Worm (Caenorhabditis elegans) whole organism, mixed stage, embryonic: ENCODE results near the gene F55G11.2.

Experiments used
- nhr-237 ChIP-seq: fragments of 150-350 bp; optimal IDR thresholded peaks from 2 replicates; lab custom pipeline; 2014; ENCODE audit warnings: missing biosample characterization, missing genetic modification characterization
- ztf-11 ChIP-seq: fragments of 150-350 bp; optimal IDR thresholded peaks from 2 replicates; lab custom pipeline; 2014; ENCODE audit warnings: missing biosample characterization, missing genetic modification characterization

DNA sequence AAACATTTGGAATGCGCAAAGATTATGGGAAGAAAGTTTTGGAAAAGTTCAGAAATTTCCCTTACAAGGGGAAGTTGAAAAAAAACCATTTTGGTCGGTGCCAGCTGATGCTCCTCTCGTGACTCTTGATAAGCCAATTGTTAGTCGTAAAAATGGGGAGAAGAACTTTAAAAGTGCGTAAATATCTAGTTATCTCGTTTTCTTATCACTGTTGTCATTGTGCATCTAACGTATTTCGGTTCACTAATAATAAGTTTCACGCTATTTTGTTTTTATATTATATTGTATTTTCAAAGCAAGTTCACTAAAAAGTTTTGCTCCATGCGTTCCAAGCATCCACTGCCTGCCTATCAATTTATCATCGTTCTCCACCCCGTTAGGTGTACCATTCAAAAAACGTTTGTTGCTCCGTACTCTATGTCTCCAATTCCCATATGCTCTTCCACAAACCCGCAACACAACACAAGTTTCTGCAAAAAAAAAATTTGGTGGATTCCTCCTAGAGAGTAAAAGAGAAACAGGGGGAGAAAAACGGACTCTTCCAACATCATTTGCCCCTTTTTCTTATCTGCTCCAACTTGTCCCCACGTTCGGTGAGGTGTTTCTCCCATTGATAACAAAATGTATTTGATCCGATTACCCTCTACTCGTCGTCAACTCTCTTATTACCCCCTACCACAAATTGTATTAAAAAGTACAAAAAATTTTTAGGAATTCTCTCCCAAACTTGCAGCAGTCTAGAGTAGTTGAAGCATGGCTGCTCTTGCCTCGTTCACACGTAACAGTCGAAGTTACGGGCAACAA lies 39.5 kb upstream of the F55G11.2 start, which contains the start of gene mbk-2:
- TF ChIP-seq ztf-11 (tag; lab: Kevin White, UChicago): no peak
- TF ChIP-seq nhr-237 (tag; lab: Kevin White, UChicago): no peak
